Worm (Caenorhabditis elegans): ENCODE data around the gene pph-1.
A peak's percentile ranks its signal among the peaks of the same experiment; 100 is the strongest.

pph-1 gene

DNA sequence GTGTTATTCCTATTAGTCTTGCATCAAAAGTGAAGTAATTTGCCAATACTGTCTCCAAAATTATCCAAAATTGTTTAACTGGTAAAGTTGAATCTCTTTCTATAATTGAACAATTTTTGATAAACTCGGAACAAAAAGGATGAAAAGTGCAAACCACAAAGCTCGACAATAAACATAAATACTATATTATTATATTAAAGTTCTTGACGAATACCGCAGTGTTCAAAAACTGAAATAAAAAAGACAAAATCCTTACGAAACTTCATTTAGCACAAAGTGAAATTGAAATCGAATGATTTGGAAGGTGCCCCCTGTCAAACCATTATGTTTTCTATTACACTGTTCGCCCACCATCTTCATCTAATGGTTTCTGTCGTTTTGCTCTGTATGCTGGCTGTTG lies 39.0 kb downstream of the pph-1 start, which contains the start of gene ZC302.3:
Gene ZC302.3, minus strand, starts transcription at position 101 of the 400 bp plus-strand sequence.
- TF ChIP-seq fkh-2 (tag; optimal IDR thresholded peaks at IDR 0.05) (no peak), sea-2 (GFP tag; optimal IDR thresholded peaks at IDR 0.05) (no peak), fkh-10 (GFP tag; optimal IDR thresholded peaks at IDR 0.05) (no peak), nhr-77 (tag; optimal IDR thresholded peaks at IDR 0.05) (no peak), hmg-11 (tag; optimal IDR thresholded peaks at IDR 0.05) (no peak), mdl-1 (tag; optimal IDR thresholded peaks at IDR 0.05) (no peak), ceh-28 (tag; optimal IDR thresholded peaks at IDR 0.05) (no peak)

- TF ChIP-seq nhr-25 (tag; optimal IDR thresholded peaks at IDR 0.05) (no peak), ztf-4 (tag; optimal IDR thresholded peaks at IDR 0.05) (no peak), nhr-23 (tag; optimal IDR thresholded peaks at IDR 0.05) (no peak), zag-1 (tag; optimal IDR thresholded peaks at IDR 0.05) (no peak), daf-12 (tag; optimal IDR thresholded peaks at IDR 0.05) (no peak), elt-1 (tag; optimal IDR thresholded peaks at IDR 0.05) (no peak), ceh-28 (tag; optimal IDR thresholded peaks at IDR 0.05) (no peak), nfya-1 (tag; optimal IDR thresholded peaks at IDR 0.05; ENCODE audit: insufficient read depth) (no peak), skn-1 (tag; optimal IDR thresholded peaks at IDR 0.05) (no peak), ama-1 (optimal IDR thresholded peaks at IDR 0.05) (no peak)
Measured at ce11 chrV:10743649-10744048, 41.3 kb downstream of the pph-1 start, which contains the start of gene srj-22. Gene srj-22, minus strand, starts transcription at chrV:10743749.

ce11 chrV:10745034-10745433 lies 42.7 kb downstream of the pph-1 start, which contains the start of gene srj-21:
Gene srj-21, plus strand, starts transcription at chrV:10745334.
- no peak for TF ChIP-seq hmg-11 (tag; optimal IDR thresholded peaks at IDR 0.05)
- TF ChIP-seq lsy-12 (tag; optimal IDR thresholded peaks at IDR 0.05) = no peak
- TF ChIP-seq unc-62 (GFP tag; optimal IDR thresholded peaks at IDR 0.05) = no peak
- TF ChIP-seq elt-1 (tag; optimal IDR thresholded peaks at IDR 0.05) = no peak
- TF ChIP-seq nhr-76 (tag; optimal IDR thresholded peaks at IDR 0.05) = no peak
- no peak for TF ChIP-seq ztf-4 (tag; optimal IDR thresholded peaks at IDR 0.05)
- no peak for TF ChIP-seq skn-1 (tag; optimal IDR thresholded peaks at IDR 0.05)
- no peak for TF ChIP-seq egl-27 (tag; optimal IDR thresholded peaks at IDR 0.05)
- no peak for TF ChIP-seq fkh-10 (GFP tag; optimal IDR thresholded peaks at IDR 0.05)
- TF ChIP-seq nhr-77 (tag; optimal IDR thresholded peaks at IDR 0.05) = no peak
- no peak for TF ChIP-seq nhr-237 (tag; optimal IDR thresholded peaks at IDR 0.05)
- TF ChIP-seq elt-2 (tag; optimal IDR thresholded peaks at IDR 0.05) = no peak
- no peak for TF ChIP-seq ceh-16 (tag; optimal IDR thresholded peaks at IDR 0.05)
- no peak for TF ChIP-seq elt-3 (tag; optimal IDR thresholded peaks at IDR 0.05)
- no peak for TF ChIP-seq nhr-67 (tag; optimal IDR thresholded peaks at IDR 0.05)
- no peak for TF ChIP-seq ceh-28 (tag; optimal IDR thresholded peaks at IDR 0.05)
- TF ChIP-seq jun-1 (tag; optimal IDR thresholded peaks at IDR 0.05) = no peak
- TF ChIP-seq fos-1 (tag; optimal IDR thresholded peaks at IDR 0.05) = no peak
- TF ChIP-seq ceh-82 (tag; optimal IDR thresholded peaks at IDR 0.05) = no peak
- TF ChIP-seq mml-1 (tag; optimal IDR thresholded peaks at IDR 0.05) = no peak

- TF ChIP-seq skn-1 (tag; optimal IDR thresholded peaks at IDR 0.05) = no peak
- TF ChIP-seq pqm-1 (tag; optimal IDR thresholded peaks at IDR 0.05) = peak; percentile 40
Measured at ce11 chrV:10747263-10747951, 45.1 kb downstream of the pph-1 start, which contains the start of the genes selt-1.2 and F28H7.2. Gene selt-1.2, minus strand, starts transcription at chrV:10747363. Gene F28H7.2, plus strand, starts transcription at chrV:10747901.

DNA sequence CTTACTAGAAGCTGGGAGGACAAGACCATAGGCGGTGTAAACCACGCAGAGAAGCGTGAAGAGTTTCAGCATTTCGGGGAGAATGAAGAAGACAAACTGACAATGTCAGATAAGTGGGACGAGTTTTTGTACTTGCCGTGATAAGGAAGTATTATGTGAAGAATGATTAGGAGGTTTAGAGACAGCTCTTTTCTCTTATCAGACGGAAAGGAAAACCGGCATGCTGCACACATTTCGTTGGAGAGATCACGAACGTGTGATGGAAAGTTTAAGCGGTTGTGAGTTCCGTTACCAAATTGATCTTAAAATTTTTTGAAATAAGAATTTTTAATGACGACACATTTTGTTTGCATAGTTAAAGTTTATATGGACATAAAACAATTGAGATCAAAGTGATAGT lies 48.3 kb downstream of the pph-1 start, which contains the start of gene F28H7.3:
Gene F28H7.3, minus strand, starts transcription at position 159 of the 400 bp plus-strand sequence.
- no peak for TF ChIP-seq ceh-9 (tag; optimal IDR thresholded peaks at IDR 0.05)
- TF ChIP-seq elt-2 (tag; optimal IDR thresholded peaks at IDR 0.05) = peak; percentile 95
- TF ChIP-seq unc-39 (tag; optimal IDR thresholded peaks at IDR 0.05) = no peak
- no peak for TF ChIP-seq ceh-28 (tag; optimal IDR thresholded peaks at IDR 0.05)
- no peak for TF ChIP-seq elt-1 (tag; optimal IDR thresholded peaks at IDR 0.05)
- TF ChIP-seq nhr-11 (tag; optimal IDR thresholded peaks at IDR 0.05) = no peak
- TF ChIP-seq nhr-67 (tag; optimal IDR thresholded peaks at IDR 0.05) = no peak
- no peak for TF ChIP-seq R02D3.7 (tag; optimal IDR thresholded peaks at IDR 0.05)
- TF ChIP-seq nhr-12 (tag; optimal IDR thresholded peaks at IDR 0.05) = no peak
- no peak for TF ChIP-seq ceh-16 (tag; optimal IDR thresholded peaks at IDR 0.05)
- TF ChIP-seq egl-27 (tag; optimal IDR thresholded peaks at IDR 0.05) = no peak
- TF ChIP-seq elt-3 (tag; optimal IDR thresholded peaks at IDR 0.05) = no peak
- TF ChIP-seq mml-1 (tag; optimal IDR thresholded peaks at IDR 0.05) = no peak
- no peak for TF ChIP-seq daf-12 (tag; optimal IDR thresholded peaks at IDR 0.05)
- TF ChIP-seq nhr-237 (tag; optimal IDR thresholded peaks at IDR 0.05) = no peak
- no peak for TF ChIP-seq lin-15B (tag; optimal IDR thresholded peaks at IDR 0.05)
- no peak for TF ChIP-seq ZK546.5 (tag; optimal IDR thresholded peaks at IDR 0.05)
- no peak for TF ChIP-seq sea-2 (GFP tag; optimal IDR thresholded peaks at IDR 0.05)
- TF ChIP-seq aly-2 (tag; optimal IDR thresholded peaks at IDR 0.05) = no peak
- no peak for TF ChIP-seq hmg-11 (tag; optimal IDR thresholded peaks at IDR 0.05)
- TF ChIP-seq nfya-1 (tag; optimal IDR thresholded peaks at IDR 0.05; ENCODE audit: insufficient read depth) = no peak
- no peak for TF ChIP-seq lsy-12 (tag; optimal IDR thresholded peaks at IDR 0.05)
- TF ChIP-seq jun-1 (tag; optimal IDR thresholded peaks at IDR 0.05) = peak; percentile 61
- TF ChIP-seq pqm-1 (tag; optimal IDR thresholded peaks at IDR 0.05) = peak; percentile 96
- TF ChIP-seq snpc-4 (tag; optimal IDR thresholded peaks at IDR 0.05) = no peak
- TF ChIP-seq skn-1 (tag; optimal IDR thresholded peaks at IDR 0.05) = no peak

All from whole organism, L3 larva.